Fruit fly (Drosophila melanogaster) whole organism, pupa: ENCODE measurements around the gene Spn28Dc.
A peak's percentile ranks its signal among the peaks of the same experiment; 100 is the strongest.

Experiments used
- CG10348 ChIP-seq: fragments of 200-800 bp; sonication (Bioruptor generic); IDR thresholded peaks from 2 replicates; pipeline ENCODE4 v1.3.6; 2022; ENCODE audit warnings: missing biosample characterization, missing genetic modification characterization
- CG14655 ChIP-seq: fragments of 200-800 bp; sonication (Bioruptor generic); optimal IDR thresholded peaks from 3 replicates; lab custom pipeline; 2017; ENCODE audit warnings: mild to moderate bottlenecking, missing biosample characterization, missing genetic modification reagents, missing genetic modification characterization
- CG4496 ChIP-seq: fragments of 200-800 bp; sonication (Bioruptor generic); IDR thresholded peaks from 3 replicates; pipeline ENCODE4 v1.3.6; 2022; ENCODE audit warnings: missing biosample characterization, missing genetic modification characterization
- CG8159 ChIP-seq: fragments of 200-800 bp; sonication (Bioruptor generic); optimal IDR thresholded peaks from 3 replicates; lab custom pipeline; 2018; ENCODE audit warnings: missing biosample characterization, mild to moderate bottlenecking, missing genetic modification characterization, moderate library complexity
- D1 ChIP-seq: fragments of 200-800 bp; sonication (Bioruptor generic); optimal IDR thresholded peaks from 2 replicates; lab custom pipeline; 2018; ENCODE audit warnings: missing biosample characterization, mild to moderate bottlenecking, missing genetic modification characterization, moderate library complexity
- Snoo ChIP-seq: fragments of 200-800 bp; sonication (Bioruptor generic); optimal IDR thresholded peaks from 3 replicates; lab custom pipeline; 2017; ENCODE audit warnings: missing biosample characterization, mild to moderate bottlenecking, missing genetic modification characterization, inconsistent platforms
- fd96Ca ChIP-seq: fragments of 200-800 bp; sonication (Bioruptor generic); IDR thresholded peaks from 3 replicates; pipeline ENCODE4 v1.3.6; 2022; ENCODE audit warnings: missing biosample characterization, missing genetic modification characterization

- peak; percentile 93 for TF ChIP-seq CG14655
- TF ChIP-seq D1 (tag; lab: Kevin White, UChicago): peak; percentile 91
- peak; percentile 91 for TF ChIP-seq Snoo (tag; lab: Kevin White, UChicago)
- peak; percentile 96 for TF ChIP-seq fd96Ca
- TF ChIP-seq CG4496 (GFP tag; lab: Robert Waterston, UW): peak; percentile 93
- no peak; the same call in 1 of the 2 replicates for TF ChIP-seq CG10348 (GFP tag; lab: Robert Waterston, UW)
- peak; percentile 94 for TF ChIP-seq CG8159 (tag; lab: Kevin White, UChicago)
Measured at dm6 chr2L:7993984-7994854, 12.8 kb downstream of the Spn28Dc start, which contains the start of gene pes.
